Worm (Caenorhabditis elegans) whole organism, L2 larva: Measurements from ENCODE around the gene hat-1.

Experiments used
- elt-3 ChIP-seq: sonication (generic microtip); optimal IDR thresholded peaks from 2 replicates; lab custom pipeline; 2017; ENCODE audit warnings: missing biosample characterization, missing genetic modification characterization
- nhr-23 ChIP-seq: fragments of 150-350 bp; optimal IDR thresholded peaks from 2 replicates; lab custom pipeline; 2014; ENCODE audit warnings: missing biosample characterization, missing genetic modification reagents, missing genetic modification characterization
- nhr-6 ChIP-seq: fragments of 150-350 bp; optimal IDR thresholded peaks from 2 replicates; lab custom pipeline; 2014; ENCODE audit warnings: missing biosample characterization, missing genetic modification characterization
- peb-1 ChIP-seq: fragments of 150-350 bp; optimal IDR thresholded peaks from 2 replicates; lab custom pipeline; 2014; ENCODE audit warnings: missing biosample characterization, missing genetic modification characterization
- ztf-4 ChIP-seq: fragments of 150-350 bp; optimal IDR thresholded peaks from 2 replicates; lab custom pipeline; 2014; ENCODE audit warnings: missing biosample characterization, missing genetic modification characterization

DNA sequence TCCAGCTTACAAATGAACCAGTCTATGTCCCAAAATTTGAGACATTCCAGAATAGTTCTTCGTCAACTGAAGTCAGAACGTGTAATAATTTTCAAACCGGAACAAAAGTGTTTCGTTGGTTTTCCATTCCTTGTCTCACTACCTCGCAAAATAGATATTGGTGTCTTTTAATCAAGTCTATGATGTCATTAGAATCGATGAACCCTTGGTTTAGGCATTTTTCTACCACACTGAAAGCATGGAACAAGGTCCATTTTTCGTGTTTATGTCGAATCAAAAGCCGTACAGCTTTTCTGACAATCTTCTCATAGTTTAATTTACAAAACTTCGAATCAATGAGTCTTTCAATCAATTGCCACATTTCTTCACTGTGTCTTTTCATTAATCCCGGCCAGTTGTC lies 39.7 kb upstream of the hat-1 start, which contains the start of gene H04D03.7:
- TF ChIP-seq nhr-6 (tag; lab: Kevin White, UChicago) (no peak), peb-1 (tag; lab: Kevin White, UChicago) (no peak), nhr-23 (no peak), elt-3 (no peak), ztf-4 (no peak)
